Worm (Caenorhabditis elegans): ENCODE measurements around the gene F13A2.3.

- TF ChIP-seq ztf-11 (tag; optimal IDR thresholded peaks at IDR 0.05) (no peak), nhr-11 (tag; optimal IDR thresholded peaks at IDR 0.05) (no peak), skn-1 (tag; optimal IDR thresholded peaks at IDR 0.05) (no peak), nhr-12 (tag; optimal IDR thresholded peaks at IDR 0.05) (no peak), C04F5.9 (tag; optimal IDR thresholded peaks at IDR 0.05) (no peak), pax-3 (tag; optimal IDR thresholded peaks at IDR 0.05) (no peak), elt-3 (tag; optimal IDR thresholded peaks at IDR 0.05) (no peak), aly-2 (tag; optimal IDR thresholded peaks at IDR 0.05) (no peak), lin-39 (tag; optimal IDR thresholded peaks at IDR 0.05) (no peak), unc-130 (tag; optimal IDR thresholded peaks at IDR 0.05) (no peak), efl-1 (optimal IDR thresholded peaks at IDR 0.05) (no peak), efl-1 (GFP tag; optimal IDR thresholded peaks at IDR 0.05 in 1 of 2) (no peak), elt-2 (tag; optimal IDR thresholded peaks at IDR 0.05) (no peak)
These were observed 11.4 kb upstream of the F13A2.3 start, which contains the start of gene nhr-118 for ce11 chrV:4407519-4407918.

All from whole organism, L1 larva.